Worm (Caenorhabditis elegans) whole organism, early embryonic: Measurements from ENCODE around the gene C53A3.3.

ENCODE experiments used
- B0310.2 ChIP-seq: sonication (generic microtip); optimal IDR thresholded peaks from 2 replicates; lab custom pipeline; 2016; ENCODE audit warnings: mild to moderate bottlenecking, missing genetic modification characterization, missing compliant biosample characterization
- F13C5.2 ChIP-seq: sonication (generic microtip); optimal IDR thresholded peaks from 2 replicates; lab custom pipeline; 2017; ENCODE audit warnings: mild to moderate bottlenecking, missing genetic modification characterization, inconsistent platforms, missing compliant biosample characterization
- aly-1 ChIP-seq: sonication (generic microtip); optimal IDR thresholded peaks from 2 replicates; lab custom pipeline; 2016; ENCODE audit warnings: missing genetic modification characterization, missing compliant biosample characterization
- ama-1 ChIP-seq: fragments of 150-350 bp; optimal IDR thresholded peaks from 2 replicates; lab custom pipeline; 2014
- ceh-13 ChIP-seq: fragments of 200-800 bp; sonication (Bioruptor generic); optimal IDR thresholded peaks from 2 replicates; lab custom pipeline; 2018; ENCODE audit warnings: mild to moderate bottlenecking, missing genetic modification characterization, missing compliant biosample characterization
- ceh-36 ChIP-seq: sonication (generic microtip); optimal IDR thresholded peaks from 2 replicates; lab custom pipeline; 2016; ENCODE audit warnings: missing genetic modification characterization, inconsistent platforms, missing compliant biosample characterization
- ets-7 ChIP-seq: sonication (generic microtip); optimal IDR thresholded peaks from 2 replicates; lab custom pipeline; 2016; ENCODE audit warnings: missing genotype, missing genetic modification characterization, missing compliant biosample characterization
- flt-1 ChIP-seq: fragments of 200-800 bp; sonication (Bioruptor generic); IDR thresholded peaks from 2 replicates; pipeline ENCODE4 v1.3.6; 2022; ENCODE audit warnings: missing genetic modification characterization, missing compliant biosample characterization
- hmbx-1 ChIP-seq: sonication (generic microtip); optimal IDR thresholded peaks from 2 replicates; lab custom pipeline; 2016; ENCODE audit warnings: mild to moderate bottlenecking, missing genetic modification characterization, missing compliant biosample characterization
- hmg-4 ChIP-seq: fragments of 200-800 bp; sonication (Bioruptor generic); optimal IDR thresholded peaks from 2 replicates; lab custom pipeline; 2018; ENCODE audit warnings: mild to moderate bottlenecking, missing genetic modification characterization, missing compliant biosample characterization
- hnd-1 ChIP-seq: sonication (generic microtip); optimal IDR thresholded peaks from 2 replicates; lab custom pipeline; 2016; ENCODE audit warnings: missing genetic modification characterization, missing compliant biosample characterization
- pes-1 ChIP-seq: fragments of 200-800 bp; sonication (Bioruptor generic); IDR thresholded peaks from 2 replicates; pipeline ENCODE4 v1.3.6; 2022; ENCODE audit warnings: missing genetic modification reagents, missing genetic modification characterization, missing compliant biosample characterization
- scrt-1 ChIP-seq: fragments of 200-800 bp; sonication (Bioruptor generic); IDR thresholded peaks from 2 replicates; pipeline ENCODE4 v1.3.6; 2022; ENCODE audit warnings: missing genetic modification characterization, missing compliant biosample characterization
- sea-1 ChIP-seq: fragments of 200-800 bp; sonication (Bioruptor generic); conservative IDR thresholded peaks from 2 replicates; pipeline ENCODE4 v1.3.6; 2022; ENCODE audit warnings: missing genetic modification characterization, missing compliant biosample characterization
- tbx-11 ChIP-seq: fragments of 200-800 bp; sonication (Bioruptor generic); IDR thresholded peaks from 2 replicates; pipeline ENCODE4 v1.3.6; 2022; ENCODE audit warnings: missing genetic modification characterization, missing compliant biosample characterization
- tbx-37 ChIP-seq: fragments of 200-800 bp; sonication (Bioruptor generic); conservative IDR thresholded peaks from 2 replicates; pipeline ENCODE4 v1.3.6; 2022; ENCODE audit warnings: missing genetic modification reagents, missing genetic modification characterization, missing compliant biosample characterization
- tra-4 ChIP-seq: sonication (generic microtip); optimal IDR thresholded peaks from 2 replicates; lab custom pipeline; 2017; ENCODE audit warnings: missing genetic modification characterization, missing compliant biosample characterization

C53A3.3 gene

DNA sequence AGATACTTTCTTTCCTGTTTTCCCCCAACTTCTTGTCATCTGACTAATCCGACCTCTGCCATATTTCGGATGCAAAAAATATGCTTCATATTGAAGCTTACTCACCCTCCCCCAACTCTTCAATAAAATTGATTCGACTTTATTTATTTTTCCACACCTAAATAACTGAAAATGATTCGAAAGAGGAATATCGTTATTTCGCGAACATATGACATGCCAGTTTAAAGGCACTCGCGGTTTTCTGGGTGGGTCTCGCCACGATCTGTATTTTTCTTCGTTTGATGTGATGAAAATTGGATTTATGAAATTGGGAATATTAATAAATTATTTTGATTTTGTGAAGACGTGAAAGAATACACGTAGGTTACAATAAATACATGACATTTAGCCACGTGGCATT, 15.3 kb downstream of the C53A3.3 start, which contains the start of gene F44E7.3:
Gene F44E7.3 (plus strand): TSS at position 319 of the 400 bp plus-strand sequence.
- no peak for TF ChIP-seq scrt-1 (GFP tag; lab: Robert Waterston, UW)
- no peak for TF ChIP-seq ceh-36 (tag; lab: Kevin White, UChicago)
- TF ChIP-seq ets-7 (tag; lab: Kevin White, UChicago), result no peak
- no peak for TF ChIP-seq tra-4 (tag; lab: Kevin White, UChicago)
- TF ChIP-seq hmg-4, result no peak
- TF ChIP-seq F13C5.2 (tag; lab: Kevin White, UChicago), result no peak
- no peak for TF ChIP-seq hmbx-1 (tag; lab: Kevin White, UChicago)
- TF ChIP-seq hnd-1 (tag; lab: Kevin White, UChicago), result no peak
- TF ChIP-seq B0310.2 (tag; lab: Kevin White, UChicago), result no peak
- TF ChIP-seq tbx-37 (GFP tag; lab: Robert Waterston, UW), result no peak
- no peak for TF ChIP-seq flt-1
- TF ChIP-seq sea-1 (GFP tag; lab: Robert Waterston, UW), result no peak
- TF ChIP-seq ceh-13 (GFP tag; lab: Kevin White, UChicago), result no peak
- TF ChIP-seq aly-1 (tag; lab: Kevin White, UChicago), result no peak
- TF ChIP-seq tbx-11, result no peak
- TF ChIP-seq ama-1 (lab: Kevin White, UChicago), result no peak
- TF ChIP-seq pes-1 (GFP tag; lab: Robert Waterston, UW), result no peak

DNA sequence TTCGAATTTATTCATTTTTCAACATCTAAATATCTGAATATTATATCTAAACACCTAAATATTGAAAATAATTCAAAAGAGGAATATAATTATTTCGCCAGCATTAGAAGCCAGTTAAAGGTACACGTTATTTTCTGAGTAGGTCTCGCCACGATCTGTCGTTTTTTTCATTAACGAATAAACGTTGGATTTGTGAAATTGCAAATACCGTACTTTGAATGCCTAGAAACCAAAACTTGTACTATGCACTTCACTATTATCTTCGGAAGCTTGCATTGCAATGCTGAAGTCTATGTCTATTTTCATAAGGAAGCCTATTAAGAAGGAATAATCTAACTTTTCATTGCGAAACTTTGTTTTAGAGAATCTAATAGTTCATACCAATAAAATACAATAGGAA, 16.2 kb downstream of the C53A3.3 start:
- TF ChIP-seq flt-1 (no peak), scrt-1 (GFP tag; lab: Robert Waterston, UW) (no peak), ama-1 (lab: Kevin White, UChicago) (no peak), aly-1 (tag; lab: Kevin White, UChicago) (no peak), ceh-36 (tag; lab: Kevin White, UChicago) (no peak), tbx-11 (no peak), hmg-4 (no peak), hnd-1 (tag; lab: Kevin White, UChicago) (no peak), hmbx-1 (tag; lab: Kevin White, UChicago) (no peak), B0310.2 (tag; lab: Kevin White, UChicago) (no peak), tra-4 (tag; lab: Kevin White, UChicago) (no peak), ets-7 (tag; lab: Kevin White, UChicago) (no peak), ceh-13 (GFP tag; lab: Kevin White, UChicago) (no peak), pes-1 (GFP tag; lab: Robert Waterston, UW) (no peak)

DNA sequence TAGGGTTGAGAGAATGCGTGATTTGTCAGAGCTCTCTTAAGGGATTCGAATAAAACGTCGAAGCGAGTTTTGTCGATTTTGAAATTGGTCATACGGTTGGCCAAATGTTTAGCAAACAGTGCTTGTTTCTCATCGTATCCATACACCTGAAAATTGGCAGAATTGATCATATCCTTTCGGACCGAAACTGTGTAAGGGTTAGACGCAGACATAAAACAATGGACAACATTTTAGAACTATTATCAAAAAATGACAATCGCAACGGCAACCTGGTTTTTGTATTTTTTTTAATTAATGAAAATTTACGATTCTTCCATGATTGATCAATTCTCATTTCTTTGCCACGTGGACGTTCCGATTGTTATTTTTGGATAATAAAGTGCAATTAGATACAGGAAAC, 17.8 kb downstream of the C53A3.3 start:
- TF ChIP-seq ceh-13 (GFP tag; lab: Kevin White, UChicago) (no peak), tbx-37 (GFP tag; lab: Robert Waterston, UW) (no peak), hmg-4 (no peak), tra-4 (tag; lab: Kevin White, UChicago) (no peak)

DNA sequence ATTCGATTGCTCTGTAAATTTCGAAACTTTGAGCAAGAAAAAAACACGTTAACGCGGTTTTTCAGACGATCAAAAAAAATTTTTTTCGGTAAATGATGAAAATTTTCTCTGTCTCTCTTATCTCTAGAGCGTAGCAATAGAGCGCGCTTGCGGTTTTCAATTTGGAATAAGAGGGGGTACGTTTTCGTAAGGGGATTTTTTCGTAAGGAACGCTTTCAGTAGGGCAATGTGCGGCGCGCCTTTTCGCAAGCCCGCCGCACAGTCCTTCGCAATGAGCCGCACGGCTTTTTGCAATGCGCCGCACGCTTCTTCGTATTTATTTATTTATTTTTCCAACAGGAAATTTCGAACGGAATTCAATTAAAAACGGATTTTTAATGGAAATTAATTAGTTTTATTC, 20.6 kb downstream of the C53A3.3 start, which contains the start of gene F44E7.4:
Gene F44E7.4 (minus strand): TSS at position 13 of the 400 bp plus-strand sequence.
- peak; percentile 87 for TF ChIP-seq pes-1 (GFP tag; lab: Robert Waterston, UW)
- peak; percentile 84 for TF ChIP-seq sea-1 (GFP tag; lab: Robert Waterston, UW)
- peak; percentile 73 for TF ChIP-seq tbx-37 (GFP tag; lab: Robert Waterston, UW)
- TF ChIP-seq tbx-11, result peak; percentile 82
- peak; percentile 82 for TF ChIP-seq scrt-1 (GFP tag; lab: Robert Waterston, UW)
- TF ChIP-seq flt-1, result peak; percentile 77

DNA sequence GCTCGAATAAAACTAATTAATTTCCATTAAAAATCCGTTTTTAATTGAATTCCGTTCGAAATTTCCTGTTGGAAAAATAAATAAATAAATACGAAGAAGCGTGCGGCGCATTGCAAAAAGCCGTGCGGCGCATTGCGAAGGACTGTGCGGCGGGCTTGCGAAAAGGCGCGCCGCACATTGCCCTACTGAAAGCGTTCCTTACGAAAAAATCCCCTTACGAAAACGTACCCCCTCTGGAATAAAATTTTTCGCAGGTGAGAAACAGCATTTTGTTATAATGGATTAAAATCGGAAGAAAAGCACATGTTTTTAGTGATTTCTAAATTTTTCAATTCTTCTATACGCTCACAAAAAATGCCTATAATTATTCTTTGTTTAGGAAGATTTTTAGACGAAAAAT, 21.9 kb downstream of the C53A3.3 start:
- TF ChIP-seq sea-1 (GFP tag; lab: Robert Waterston, UW) (peak; percentile 61; the same call in 1 of the 2 replicates), pes-1 (GFP tag; lab: Robert Waterston, UW) (peak; percentile 73)

DNA sequence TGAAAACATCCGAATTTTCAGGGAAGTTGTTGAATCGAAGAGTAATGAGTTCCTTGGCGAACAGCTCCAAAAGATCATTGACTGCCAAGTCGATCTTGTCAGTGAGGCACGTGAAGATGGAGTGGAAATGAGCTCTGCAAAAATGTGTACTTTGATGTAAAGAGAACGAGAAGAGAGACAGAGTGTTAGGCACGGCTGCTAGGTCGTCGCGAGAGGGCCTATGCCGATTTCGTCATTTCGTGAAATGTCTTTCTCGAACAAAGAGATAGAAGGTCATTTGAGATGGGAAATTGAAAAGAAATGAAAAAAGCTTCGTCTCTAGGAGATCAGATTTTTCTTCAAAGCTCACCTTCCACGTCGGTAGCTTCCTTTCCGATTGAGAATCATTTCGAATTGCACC, 23.7 kb downstream of the C53A3.3 start:
- TF ChIP-seq scrt-1 (GFP tag; lab: Robert Waterston, UW) (no peak), flt-1 (no peak), F13C5.2 (tag; lab: Kevin White, UChicago) (no peak), tra-4 (tag; lab: Kevin White, UChicago) (no peak), aly-1 (tag; lab: Kevin White, UChicago) (no peak), ceh-13 (GFP tag; lab: Kevin White, UChicago) (no peak), pes-1 (GFP tag; lab: Robert Waterston, UW) (no peak), ceh-36 (tag; lab: Kevin White, UChicago) (no peak)

DNA sequence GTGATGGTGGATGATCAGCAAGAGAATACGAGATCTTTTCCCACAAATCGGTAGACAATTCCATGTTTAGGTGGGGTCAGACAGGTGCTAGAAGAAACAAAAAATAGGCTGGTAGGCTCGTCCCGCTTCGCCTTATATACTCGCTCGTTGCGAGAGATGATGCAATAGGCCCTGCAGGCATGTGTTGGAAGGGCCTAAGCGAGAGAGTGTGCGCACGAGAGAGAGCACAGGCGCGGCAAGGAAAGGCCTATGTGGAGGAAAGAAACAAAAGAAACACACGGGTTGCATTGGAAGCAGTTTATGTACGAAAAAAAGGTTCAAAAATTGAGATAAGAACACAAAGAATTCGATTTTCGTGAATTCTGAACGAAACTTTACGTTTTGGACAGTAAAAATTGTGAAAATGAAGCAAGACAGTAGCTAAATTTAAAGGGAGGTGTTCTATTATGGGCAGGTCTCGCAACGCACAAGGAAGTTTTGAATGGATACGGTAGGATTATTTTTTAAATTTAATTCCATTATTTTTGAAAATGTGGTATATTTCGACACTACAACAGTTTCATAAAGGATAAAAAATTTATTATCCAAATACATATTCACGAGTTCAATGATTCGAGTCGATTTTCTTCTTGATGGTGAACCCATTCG, 24.5 kb downstream of the C53A3.3 start, which contains the start of gene F44E7.5:
Gene F44E7.5 (minus strand): TSS at position 210 of the 648 bp plus-strand sequence.
- TF ChIP-seq hmg-4, result no peak
- no peak for TF ChIP-seq flt-1

DNA sequence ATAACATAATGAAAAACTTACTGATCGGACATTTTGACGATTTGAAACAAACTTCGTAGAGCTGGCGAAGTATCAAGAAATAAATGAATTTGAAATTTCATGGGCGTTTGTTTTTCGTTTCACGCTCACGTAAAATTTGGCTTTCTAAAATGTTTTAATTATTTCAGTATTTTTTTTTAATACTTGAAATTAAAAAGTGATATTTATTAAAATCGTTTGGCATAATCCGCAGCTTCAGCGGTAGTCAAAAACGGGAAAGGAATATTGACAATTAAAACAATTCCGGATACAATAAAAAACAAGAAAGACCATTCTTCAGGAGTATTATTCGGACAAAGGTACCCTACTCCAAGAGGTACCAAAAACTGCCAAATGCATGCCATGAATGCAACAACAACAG, 26.4 kb downstream of the C53A3.3 start, which contains the start of gene fbxa-183:
Gene fbxa-183 (minus strand): TSS at position 101 of the 400 bp plus-strand sequence.
- TF ChIP-seq hmg-4 (no peak), tra-4 (tag; lab: Kevin White, UChicago) (no peak), ceh-36 (tag; lab: Kevin White, UChicago) (no peak), F13C5.2 (tag; lab: Kevin White, UChicago) (no peak), hnd-1 (tag; lab: Kevin White, UChicago) (no peak), flt-1 (no peak), tbx-37 (GFP tag; lab: Robert Waterston, UW) (no peak), tbx-11 (no peak), scrt-1 (GFP tag; lab: Robert Waterston, UW) (no peak), sea-1 (GFP tag; lab: Robert Waterston, UW) (no peak)
